Worm (Caenorhabditis elegans): Measurements from ENCODE around the gene frpr-9.

The frpr-9 gene

ce11 chrV:11002434-11002833 is 10.5 kb downstream of the frpr-9 start, which contains the start of gene F53B7.4:
Gene F53B7.4 (minus strand): TSS chrV:11002534.
- TF ChIP-seq lin-14 (GFP tag; optimal IDR thresholded peaks at IDR 0.05): no peak
- no peak for TF ChIP-seq nhr-237 (tag; optimal IDR thresholded peaks at IDR 0.05)
- TF ChIP-seq lin-13 (GFP tag; optimal IDR thresholded peaks at IDR 0.05): no peak
- TF ChIP-seq nhr-20 (tag; optimal IDR thresholded peaks at IDR 0.05): no peak
- no peak for TF ChIP-seq nhr-47 (tag; optimal IDR thresholded peaks at IDR 0.05)
- no peak for TF ChIP-seq nhr-71 (tag; optimal IDR thresholded peaks at IDR 0.05)
- no peak for TF ChIP-seq nhr-19 (GFP tag; conservative IDR thresholded peaks at IDR 0.05)

ce11 chrV:11004094-11004493 is 12.2 kb downstream of the frpr-9 start:
- peak; percentile 92 for TF ChIP-seq dsc-1 (tag; optimal IDR thresholded peaks at IDR 0.05)
- TF ChIP-seq nhr-11 (tag; optimal IDR thresholded peaks at IDR 0.05): no peak
- peak; percentile 12 for TF ChIP-seq nhr-47 (tag; optimal IDR thresholded peaks at IDR 0.05)

- TF ChIP-seq blmp-1 (tag; optimal IDR thresholded peaks at IDR 0.05): peak; percentile 5
- TF ChIP-seq ceh-82 (tag; optimal IDR thresholded peaks at IDR 0.05): no peak
- no peak for TF ChIP-seq ces-1 (GFP tag; optimal IDR thresholded peaks at IDR 0.05)
- peak; percentile 62 for TF ChIP-seq elt-2 (tag; optimal IDR thresholded peaks at IDR 0.05)
- TF ChIP-seq vab-15 (tag; optimal IDR thresholded peaks at IDR 0.05): no peak
- TF ChIP-seq C04F5.9 (tag; optimal IDR thresholded peaks at IDR 0.05): no peak
- no peak for TF ChIP-seq nhr-12 (tag; optimal IDR thresholded peaks at IDR 0.05)
- no peak for TF ChIP-seq F16B12.6 (tag; optimal IDR thresholded peaks at IDR 0.05)
- TF ChIP-seq nhr-11 (tag; optimal IDR thresholded peaks at IDR 0.05): no peak
- no peak for TF ChIP-seq efl-3 (GFP tag; optimal IDR thresholded peaks at IDR 0.05)
Measured at ce11 chrV:11007651-11008050, 15.8 kb downstream of the frpr-9 start.

ce11 chrV:11009124-11009524 is 17.2 kb downstream of the frpr-9 start:
- no peak for TF ChIP-seq lin-14 (GFP tag; optimal IDR thresholded peaks at IDR 0.05)
- TF ChIP-seq elt-2 (tag; optimal IDR thresholded peaks at IDR 0.05): peak; percentile 71
- TF ChIP-seq efl-1 (optimal IDR thresholded peaks at IDR 0.05): no peak
- TF ChIP-seq efl-1 (GFP tag; optimal IDR thresholded peaks at IDR 0.05 in 1 of 2): peak in 1 of 2 experiments; percentile 82
- peak; percentile 11 for TF ChIP-seq jun-1 (tag; optimal IDR thresholded peaks at IDR 0.05)
- no peak for TF ChIP-seq pqm-1 (tag; optimal IDR thresholded peaks at IDR 0.05)

ce11 chrV:11010768-11011167 is 18.9 kb downstream of the frpr-9 start:
- TF ChIP-seq efl-3 (GFP tag; optimal IDR thresholded peaks at IDR 0.05) (no peak), isw-1 (GFP tag; IDR thresholded peaks at IDR 0.05) (no peak), ztf-4 (tag; optimal IDR thresholded peaks at IDR 0.05) (no peak), fkh-8 (tag; optimal IDR thresholded peaks at IDR 0.05) (peak; percentile 78), mep-1 (tag; optimal IDR thresholded peaks at IDR 0.05) (no peak), lin-14 (GFP tag; optimal IDR thresholded peaks at IDR 0.05) (peak; percentile 4), ces-1 (GFP tag; optimal IDR thresholded peaks at IDR 0.05) (no peak), nhr-71 (tag; optimal IDR thresholded peaks at IDR 0.05) (peak; percentile 32), egl-13 (tag; optimal IDR thresholded peaks at IDR 0.05) (peak; percentile 23), unc-86 (tag; optimal IDR thresholded peaks at IDR 0.05) (no peak), egl-27 (tag; optimal IDR thresholded peaks at IDR 0.05) (no peak), ceh-90 (tag; optimal IDR thresholded peaks at IDR 0.05) (no peak), nhr-20 (tag; optimal IDR thresholded peaks at IDR 0.05) (no peak), swsn-7 (tag; optimal IDR thresholded peaks at IDR 0.05) (no peak), C04F5.9 (tag; optimal IDR thresholded peaks at IDR 0.05) (no peak), nhr-77 (tag; optimal IDR thresholded peaks at IDR 0.05) (no peak), pax-3 (tag; optimal IDR thresholded peaks at IDR 0.05) (no peak), mdl-1 (tag; optimal IDR thresholded peaks at IDR 0.05) (no peak), nhr-11 (tag; optimal IDR thresholded peaks at IDR 0.05) (no peak), nhr-90 (tag; optimal IDR thresholded peaks at IDR 0.05; ENCODE audit: poor library complexity) (no peak), aha-1 (tag; optimal IDR thresholded peaks at IDR 0.05) (no peak), lin-39 (tag; optimal IDR thresholded peaks at IDR 0.05) (no peak), nhr-85 (tag) (no peak), unc-62 (GFP tag; optimal IDR thresholded peaks at IDR 0.05) (no peak), nhr-47 (tag; optimal IDR thresholded peaks at IDR 0.05) (peak; percentile 39), pqm-1 (tag; optimal IDR thresholded peaks at IDR 0.05) (no peak), snu-23 (GFP tag; optimal IDR thresholded peaks at IDR 0.05) (no peak), C16A3.4 (tag; optimal IDR thresholded peaks at IDR 0.05) (no peak), dpl-1 (GFP tag; optimal IDR thresholded peaks at IDR 0.05) (no peak), elt-2 (tag; optimal IDR thresholded peaks at IDR 0.05) (no peak), hlh-4 (tag; optimal IDR thresholded peaks at IDR 0.05) (no peak), blmp-1 (tag; optimal IDR thresholded peaks at IDR 0.05) (no peak), sox-4 (tag; optimal IDR thresholded peaks at IDR 0.05) (peak; percentile 54), xbp-1 (tag; optimal IDR thresholded peaks at IDR 0.05) (no peak)

Measured in whole organism, L1 larva.